Worm (Caenorhabditis elegans) whole organism, L2 larva: ENCODE data around the gene tir-1.

Experiments
- C34F6.9 ChIP-seq: fragments of 150-350 bp; optimal IDR thresholded peaks from 2 replicates; lab custom pipeline; 2014; ENCODE audit warnings: missing biosample characterization, missing genetic modification characterization
- F13H6.1 ChIP-seq: sonication (generic microtip); optimal IDR thresholded peaks from 2 replicates; lab custom pipeline; 2016; ENCODE audit warnings: missing genetic modification characterization, missing compliant biosample characterization
- R02D3.7 ChIP-seq: fragments of 150-350 bp; optimal IDR thresholded peaks from 2 replicates; lab custom pipeline; 2014; ENCODE audit warnings: missing biosample characterization, missing genetic modification characterization
- Y55F3AM.14 ChIP-seq: fragments of 200-800 bp; sonication (Bioruptor generic); optimal IDR thresholded peaks from 2 replicates; lab custom pipeline; 2018; ENCODE audit warnings: mild to moderate bottlenecking, missing genetic modification characterization, missing compliant biosample characterization
- alr-1 ChIP-seq: fragments of 150-350 bp; optimal IDR thresholded peaks from 2 replicates; lab custom pipeline; 2014; ENCODE audit warnings: missing biosample characterization, missing genetic modification characterization
- ama-1 ChIP-seq: fragments of 150-350 bp; optimal IDR thresholded peaks from 2 replicates; lab custom pipeline; 2018; ENCODE audit warnings: inconsistent platforms
- blmp-1 ChIP-seq: sonication (generic microtip); optimal IDR thresholded peaks from 2 replicates; lab custom pipeline; 2017; ENCODE audit warnings: missing genetic modification characterization, mild to moderate bottlenecking, missing compliant biosample characterization, antibody characterized with exemption, moderate library complexity; ENCODE audit not compliant: insufficient read depth
- ceh-16 ChIP-seq: fragments of 150-350 bp; optimal IDR thresholded peaks from 2 replicates; lab custom pipeline; 2014; ENCODE audit warnings: missing biosample characterization, missing genetic modification characterization
- crh-2 ChIP-seq: sonication (generic microtip); optimal IDR thresholded peaks from 2 replicates; lab custom pipeline; 2017; ENCODE audit warnings: missing biosample characterization, missing genetic modification characterization
- dmd-4 ChIP-seq: sonication (generic microtip); optimal IDR thresholded peaks from 2 replicates; lab custom pipeline; 2017; ENCODE audit warnings: missing biosample characterization, missing genetic modification characterization
- elt-1 ChIP-seq: fragments of 150-350 bp; optimal IDR thresholded peaks from 2 replicates; lab custom pipeline; 2014; ENCODE audit warnings: missing biosample characterization, missing genetic modification characterization
- fos-1 ChIP-seq: fragments of 150-350 bp; optimal IDR thresholded peaks from 2 replicates; lab custom pipeline; 2014; ENCODE audit warnings: missing biosample characterization, missing genetic modification characterization
- gmeb-1 ChIP-seq: fragments of 150-350 bp; optimal IDR thresholded peaks from 2 replicates; lab custom pipeline; 2014; ENCODE audit warnings: missing biosample characterization, missing genetic modification characterization
- lin-11 ChIP-seq: fragments of 150-350 bp; sonication (generic microtip); optimal IDR thresholded peaks from 2 replicates; lab custom pipeline; 2014; ENCODE audit warnings: missing biosample characterization, missing genetic modification characterization, inconsistent platforms, mixed read lengths
- lin-39 ChIP-seq: fragments of 150-350 bp; optimal IDR thresholded peaks from 2 replicates; lab custom pipeline; 2014; ENCODE audit warnings: missing biosample characterization, missing genetic modification reagents, missing genetic modification characterization
- lsy-2 ChIP-seq, 2 experiments: fragments of 150-350 bp in 1 of 2; sonication (generic microtip) in 1 of 2; optimal IDR thresholded peaks; 2 replicates each; lab custom pipeline; 2014 to 2017; ENCODE audit warnings: missing biosample characterization in 2 of 2, missing genetic modification characterization in 2 of 2
- mab-5 ChIP-seq: fragments of 150-350 bp; optimal IDR thresholded peaks from 2 replicates; lab custom pipeline; 2014; ENCODE audit warnings: missing biosample characterization, missing genetic modification characterization
- mbf-1 ChIP-seq: sonication (generic microtip); optimal IDR thresholded peaks from 2 replicates; lab custom pipeline; 2017; ENCODE audit warnings: missing biosample characterization, missing genetic modification characterization
- mdl-1 ChIP-seq, 2 experiments: fragments of 150-350 bp in 1 of 2; sonication (generic microtip) in 1 of 2; optimal IDR thresholded peaks; 2 replicates each; lab custom pipeline; 2017; ENCODE audit warnings: missing biosample characterization in 2 of 2, missing genetic modification characterization in 2 of 2
- nhr-129 ChIP-seq: fragments of 150-350 bp; optimal IDR thresholded peaks from 2 replicates; lab custom pipeline; 2014; ENCODE audit warnings: missing biosample characterization, missing genetic modification characterization
- nhr-21 ChIP-seq: fragments of 150-350 bp; optimal IDR thresholded peaks from 2 replicates; lab custom pipeline; 2014; ENCODE audit warnings: missing biosample characterization, missing genetic modification characterization
- nhr-23 ChIP-seq: fragments of 150-350 bp; optimal IDR thresholded peaks from 2 replicates; lab custom pipeline; 2014; ENCODE audit warnings: missing biosample characterization, missing genetic modification reagents, missing genetic modification characterization
- nhr-237 ChIP-seq: fragments of 150-350 bp; optimal IDR thresholded peaks from 2 replicates; lab custom pipeline; 2014; ENCODE audit warnings: missing biosample characterization, missing genetic modification characterization
- nhr-25 ChIP-seq: fragments of 150-350 bp; sonication (generic microtip); optimal IDR thresholded peaks from 3 replicates; lab custom pipeline; 2014; ENCODE audit warnings: missing biosample characterization, missing genetic modification characterization
- nhr-6 ChIP-seq: fragments of 150-350 bp; optimal IDR thresholded peaks from 2 replicates; lab custom pipeline; 2014; ENCODE audit warnings: missing biosample characterization, missing genetic modification characterization
- nhr-77 ChIP-seq: fragments of 150-350 bp; optimal IDR thresholded peaks from 2 replicates; lab custom pipeline; 2014; ENCODE audit warnings: missing biosample characterization, missing genetic modification characterization
- peb-1 ChIP-seq: fragments of 150-350 bp; optimal IDR thresholded peaks from 2 replicates; lab custom pipeline; 2014; ENCODE audit warnings: missing biosample characterization, missing genetic modification characterization
- sem-4 ChIP-seq: fragments of 150-350 bp; optimal IDR thresholded peaks from 2 replicates; lab custom pipeline; 2014; ENCODE audit warnings: missing biosample characterization, missing genetic modification reagents, missing genetic modification characterization
- skn-1 ChIP-seq: sonication (generic microtip); optimal IDR thresholded peaks from 2 replicates; lab custom pipeline; 2017; ENCODE audit warnings: missing biosample characterization, missing genetic modification characterization
- sma-3 ChIP-seq: sonication (generic microtip); optimal IDR thresholded peaks from 2 replicates; lab custom pipeline; 2016; ENCODE audit warnings: missing genetic modification reagents, missing genetic modification characterization, missing compliant biosample characterization
- sma-9 ChIP-seq, 2 experiments: fragments of 150-350 bp in 1 of 2; sonication (generic microtip) in 1 of 2; optimal IDR thresholded peaks; 2 replicates each; lab custom pipeline; 2014 to 2016; ENCODE audit warnings: missing genetic modification characterization in 2 of 2, mild to moderate bottlenecking in 1 of 2, missing biosample characterization in 1 of 2, missing compliant biosample characterization in 1 of 2, missing genetic modification reagents in 1 of 2, moderate library complexity in 1 of 2
- snpc-4 ChIP-seq: fragments of 150-350 bp; optimal IDR thresholded peaks from 2 replicates; lab custom pipeline; 2014; ENCODE audit warnings: missing biosample characterization, missing genetic modification characterization
- unc-39 ChIP-seq: fragments of 150-350 bp; optimal IDR thresholded peaks from 2 replicates; lab custom pipeline; 2014; ENCODE audit warnings: missing biosample characterization, missing genetic modification characterization
- unc-55 ChIP-seq: fragments of 150-350 bp; sonication (generic microtip); optimal IDR thresholded peaks from 3 replicates; lab custom pipeline; 2014; ENCODE audit warnings: missing biosample characterization, missing genetic modification reagents, missing genetic modification characterization
- unc-62 ChIP-seq: fragments of 150-350 bp; optimal IDR thresholded peaks from 2 replicates; lab custom pipeline; 2014; ENCODE audit warnings: missing biosample characterization, missing genetic modification reagents, missing genetic modification characterization
- zag-1 ChIP-seq: fragments of 150-350 bp; optimal IDR thresholded peaks from 2 replicates; lab custom pipeline; 2014; ENCODE audit warnings: missing biosample characterization, missing genetic modification characterization
- ztf-4 ChIP-seq: fragments of 150-350 bp; optimal IDR thresholded peaks from 2 replicates; lab custom pipeline; 2014; ENCODE audit warnings: missing biosample characterization, missing genetic modification characterization

Gene tir-1

DNA sequence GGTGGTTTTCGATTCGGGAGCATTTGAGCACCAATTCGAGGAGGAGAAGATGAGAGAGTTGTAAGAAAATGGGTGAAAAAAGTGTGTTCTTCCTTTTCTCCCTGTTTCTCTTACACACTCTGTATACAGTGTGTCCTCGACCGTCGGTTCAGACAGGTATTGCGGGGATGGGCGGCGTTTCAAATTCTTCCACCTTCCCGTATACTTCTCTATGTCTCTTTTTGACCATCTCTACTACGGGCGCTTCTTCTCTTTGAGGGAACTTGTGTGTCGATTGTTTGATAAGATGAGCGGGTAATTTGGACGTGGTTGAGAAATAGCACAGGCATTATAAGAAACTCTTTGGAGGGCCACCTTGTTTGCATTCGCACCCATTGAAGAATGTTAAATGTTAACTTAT is 13.9 kb downstream of the tir-1 start:
- TF ChIP-seq R02D3.7 (tag; lab: Kevin White, UChicago) = no peak
- TF ChIP-seq nhr-25 (tag; lab: Kevin White, UChicago) = no peak
- TF ChIP-seq mab-5 = no peak
- no peak for TF ChIP-seq zag-1 (tag; lab: Kevin White, UChicago)
- TF ChIP-seq fos-1 = peak; percentile 77
- TF ChIP-seq nhr-6 (tag; lab: Kevin White, UChicago) = no peak
- no peak for TF ChIP-seq nhr-21
- no peak for TF ChIP-seq blmp-1 (tag; lab: Kevin White, UChicago)
- peak; percentile 44 for TF ChIP-seq sma-9 (GFP tag; optimal IDR thresholded peaks at IDR 0.05; lab: Kevin White, UChicago)
- no peak for TF ChIP-seq sma-9 (tag; optimal IDR thresholded peaks at IDR 0.05; lab: Kevin White, UChicago)
- no peak for TF ChIP-seq lin-39 (tag; lab: Kevin White, UChicago)
- TF ChIP-seq unc-55 = no peak
- no peak for TF ChIP-seq dmd-4 (tag; lab: Kevin White, UChicago)
- no peak for TF ChIP-seq unc-39 (tag; lab: Kevin White, UChicago)
- no peak for TF ChIP-seq sem-4 (tag; lab: Kevin White, UChicago)
- TF ChIP-seq F13H6.1 (tag; lab: Kevin White, UChicago) = peak; percentile 53
- no peak for TF ChIP-seq ceh-16 (tag; lab: Kevin White, UChicago)
- TF ChIP-seq sma-3 (GFP tag; lab: Kevin White, UChicago) = peak; percentile 9
- no peak for TF ChIP-seq alr-1
- TF ChIP-seq mdl-1 (tag; optimal IDR thresholded peaks at IDR 0.05; lab: Kevin White, UChicago) = no peak
- no peak for TF ChIP-seq elt-1 (tag; lab: Kevin White, UChicago)
- TF ChIP-seq nhr-77 (tag; lab: Kevin White, UChicago) = no peak
- TF ChIP-seq lsy-2 (tag; optimal IDR thresholded peaks at IDR 0.05; lab: Kevin White, UChicago) = peak in 1 of 2 experiments; percentile 23
- no peak for TF ChIP-seq unc-62 (GFP tag; lab: Kevin White, UChicago)
- peak; percentile 36 for TF ChIP-seq crh-2 (tag; lab: Kevin White, UChicago)
- TF ChIP-seq C34F6.9 (tag; lab: Kevin White, UChicago) = no peak
- no peak for TF ChIP-seq peb-1 (tag; lab: Kevin White, UChicago)
- TF ChIP-seq skn-1 (tag; lab: Kevin White, UChicago) = no peak
- TF ChIP-seq gmeb-1 (tag; lab: Kevin White, UChicago) = peak; percentile 29
- no peak for TF ChIP-seq lin-11 (tag; lab: Kevin White, UChicago)

DNA sequence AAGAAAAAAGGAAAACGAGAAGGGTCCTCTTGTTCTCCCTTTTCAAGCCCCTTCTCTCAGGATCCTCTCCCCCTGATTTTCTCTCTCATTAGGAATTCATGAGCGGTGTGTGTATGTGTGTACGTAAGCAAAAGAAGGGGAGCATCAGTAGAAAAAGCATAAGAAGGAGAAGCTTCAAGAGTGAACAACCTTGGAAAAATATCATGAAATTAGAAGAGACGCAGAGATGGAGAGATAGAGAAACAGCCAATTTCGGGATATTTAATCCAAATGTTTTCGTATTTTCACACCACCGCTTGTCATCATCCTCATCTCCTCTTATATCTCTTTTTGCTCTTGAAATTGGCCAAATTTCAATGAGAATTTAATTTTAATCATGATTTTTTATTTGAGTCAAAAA is 18.3 kb downstream of the tir-1 start:
- peak; percentile 41 for TF ChIP-seq C34F6.9 (tag; lab: Kevin White, UChicago)
- peak; percentile 16 for TF ChIP-seq unc-55
- no peak for TF ChIP-seq ztf-4

DNA sequence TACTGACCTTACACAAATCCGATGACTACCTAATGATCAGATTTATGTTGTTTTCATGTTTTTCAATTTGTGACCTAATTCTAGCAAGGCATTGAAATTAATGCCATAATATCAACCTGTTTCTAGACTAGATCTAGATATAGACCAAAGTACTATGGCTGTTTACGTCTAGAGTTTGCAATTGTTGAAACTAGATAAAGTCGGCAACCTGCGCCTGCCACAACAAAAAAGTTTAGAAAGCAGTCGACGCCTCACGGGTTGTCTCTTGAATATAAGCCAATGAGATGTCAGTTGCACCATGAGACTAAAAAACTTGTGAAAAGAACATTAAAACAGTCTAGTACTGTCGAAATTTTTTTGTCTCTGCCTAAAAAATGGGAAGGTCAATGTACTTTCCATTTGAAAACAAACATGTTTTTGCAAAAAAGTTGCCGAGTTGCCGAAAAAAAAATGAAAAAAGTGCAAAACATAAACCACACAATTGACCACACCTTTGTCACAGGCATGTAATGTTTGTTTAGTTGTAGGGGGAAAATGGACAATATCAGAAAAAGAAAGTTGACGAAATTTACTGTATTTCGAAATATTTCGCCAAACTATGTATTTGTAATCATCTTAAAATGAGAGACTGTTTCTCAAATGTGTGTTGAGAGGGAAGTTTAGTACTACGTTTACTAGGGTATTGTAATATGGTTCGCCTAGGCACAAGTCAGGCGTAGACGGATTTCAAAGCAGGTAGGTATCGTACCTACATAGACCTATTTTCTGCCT is 22.3 kb downstream of the tir-1 start:
- TF ChIP-seq mbf-1 (tag; lab: Kevin White, UChicago) (no peak), snpc-4 (peak; percentile 16), ztf-4 (no peak), nhr-21 (no peak), mdl-1 (tag; optimal IDR thresholded peaks at IDR 0.05; lab: Kevin White, UChicago) (no peak), nhr-129 (tag; lab: Kevin White, UChicago) (peak; percentile 55)

DNA sequence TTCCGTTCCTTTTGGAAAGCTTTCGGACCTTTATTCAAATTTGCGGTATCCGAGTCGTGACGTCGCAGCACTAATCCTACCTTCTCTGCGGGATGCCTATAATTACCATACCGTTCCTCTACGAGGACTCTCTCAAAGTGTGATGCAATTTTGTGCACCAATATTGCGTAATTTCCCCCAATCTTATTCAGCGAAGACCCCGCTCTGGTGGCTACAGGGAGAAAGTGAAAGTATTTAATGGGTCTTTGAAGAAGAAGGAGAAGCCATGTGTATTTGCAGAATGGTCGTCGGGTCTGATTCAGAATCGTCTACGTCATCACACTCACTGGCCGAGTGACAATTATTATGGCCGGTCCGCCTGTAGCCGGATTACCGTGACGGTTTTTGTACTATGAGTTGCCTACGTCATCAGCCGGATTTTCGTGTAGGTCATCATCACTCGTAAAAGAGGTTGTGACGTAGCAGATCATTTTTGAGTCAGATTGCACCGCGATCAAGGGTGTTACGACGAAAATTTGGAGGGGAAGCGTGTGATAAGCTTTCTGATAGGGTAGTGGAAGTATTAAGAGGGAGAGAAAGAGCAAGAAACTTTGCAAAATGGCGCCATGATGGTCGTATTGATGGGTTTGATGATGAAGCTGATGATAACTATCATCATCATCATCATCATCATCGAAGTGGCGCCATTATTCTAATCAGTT is 25.1 kb downstream of the tir-1 start:
- TF ChIP-seq nhr-237 (tag; lab: Kevin White, UChicago) (no peak), crh-2 (tag; lab: Kevin White, UChicago) (peak; percentile 7), nhr-23 (tag; lab: Kevin White, UChicago) (no peak), gmeb-1 (tag; lab: Kevin White, UChicago) (no peak), mbf-1 (tag; lab: Kevin White, UChicago) (no peak), blmp-1 (tag; lab: Kevin White, UChicago) (peak; percentile 36), Y55F3AM.14 (GFP tag; lab: Kevin White, UChicago) (no peak), fos-1 (peak; percentile 51), skn-1 (tag; lab: Kevin White, UChicago) (no peak), sem-4 (tag; lab: Kevin White, UChicago) (no peak), unc-39 (tag; lab: Kevin White, UChicago) (no peak), sma-9 (GFP tag; optimal IDR thresholded peaks at IDR 0.05; lab: Kevin White, UChicago) (peak; percentile 36), sma-9 (tag; optimal IDR thresholded peaks at IDR 0.05; lab: Kevin White, UChicago) (no peak), nhr-25 (tag; lab: Kevin White, UChicago) (peak; percentile 58), R02D3.7 (tag; lab: Kevin White, UChicago) (no peak), peb-1 (tag; lab: Kevin White, UChicago) (no peak), unc-62 (GFP tag; lab: Kevin White, UChicago) (no peak), ama-1 (lab: Kevin White, UChicago) (no peak), nhr-6 (tag; lab: Kevin White, UChicago) (no peak), unc-55 (no peak)
